Fruit fly (Drosophila melanogaster) whole organism, embryonic: ENCODE results near the gene 7B2.
A peak's percentile ranks its signal among the peaks of the same experiment; 100 is the strongest.

Experiments used
- Atf6 ChIP-seq: fragments of 200-800 bp; sonication (Bioruptor generic); IDR thresholded peaks from 2 replicates; pipeline ENCODE4 v1.3.6; 2022; ENCODE audit warnings: missing biosample characterization, missing genetic modification characterization
- CG10147 ChIP-seq: fragments of 200-800 bp; sonication (Bioruptor generic); optimal IDR thresholded peaks from 2 replicates; lab custom pipeline; 2019; ENCODE audit warnings: missing biosample characterization, mild to moderate bottlenecking, missing genetic modification characterization, moderate library complexity
- CG10979 ChIP-seq: fragments of 200-800 bp; sonication (Bioruptor generic); optimal IDR thresholded peaks from 2 replicates; lab custom pipeline; 2018; ENCODE audit warnings: missing biosample characterization, mild to moderate bottlenecking, missing genetic modification characterization, moderate library complexity
- CG12236 ChIP-seq: fragments of 200-800 bp; sonication (Bioruptor generic); optimal IDR thresholded peaks from 2 replicates; lab custom pipeline; 2016; ENCODE audit warnings: missing biosample characterization, missing genetic modification characterization
- CG12299 ChIP-seq: fragments of 200-800 bp; sonication (Bioruptor generic); optimal IDR thresholded peaks from 2 replicates; lab custom pipeline; 2018; ENCODE audit warnings: missing biosample characterization, mild to moderate bottlenecking, missing genetic modification characterization
- CG1233 ChIP-seq: fragments of 200-800 bp; sonication (Bioruptor generic); optimal IDR thresholded peaks from 4 replicates; lab custom pipeline; 2018; ENCODE audit warnings: missing biosample characterization, mild to moderate bottlenecking, missing genetic modification characterization
- CG12942 ChIP-seq: fragments of 200-800 bp; sonication (Bioruptor generic); optimal IDR thresholded peaks from 3 replicates; lab custom pipeline; 2016; ENCODE audit warnings: missing biosample characterization, missing genetic modification characterization
- CG13424 ChIP-seq: fragments of 200-800 bp; sonication (Bioruptor generic); optimal IDR thresholded peaks from 2 replicates; lab custom pipeline; 2019; ENCODE audit warnings: missing biosample characterization, mild to moderate bottlenecking, missing genetic modification characterization, moderate library complexity
- CG14860 ChIP-seq: fragments of 200-800 bp; sonication (Bioruptor generic); IDR thresholded peaks from 3 replicates; pipeline ENCODE4 v1.3.6; 2022; ENCODE audit warnings: missing biosample characterization, missing genetic modification characterization; ENCODE audit not compliant: partially characterized antibody
- CG1832 ChIP-seq: fragments of 200-800 bp; sonication (Bioruptor generic); optimal IDR thresholded peaks from 2 replicates; lab custom pipeline; 2017; ENCODE audit warnings: missing biosample characterization, mild to moderate bottlenecking, missing genetic modification characterization, inconsistent platforms
- CG2875 ChIP-seq: fragments of 200-800 bp; sonication (Bioruptor generic); optimal IDR thresholded peaks from 2 replicates; lab custom pipeline; 2017; ENCODE audit warnings: missing biosample characterization, mild to moderate bottlenecking, missing genetic modification characterization, missing genetic modification reagents
- CG30403 ChIP-seq: fragments of 200-800 bp; sonication (Bioruptor generic); optimal IDR thresholded peaks from 3 replicates; lab custom pipeline; 2016; ENCODE audit warnings: missing biosample characterization, missing genetic modification characterization
- CG30431 ChIP-seq: fragments of 200-800 bp; sonication (Bioruptor generic); optimal IDR thresholded peaks from 2 replicates; lab custom pipeline; 2017; ENCODE audit warnings: missing biosample characterization, missing genetic modification characterization
- CG3065 ChIP-seq: fragments of 200-800 bp; sonication (Bioruptor generic); optimal IDR thresholded peaks from 2 replicates; lab custom pipeline; 2016; ENCODE audit warnings: missing biosample characterization, missing genetic modification characterization
- CG34224 ChIP-seq: fragments of 200-800 bp; sonication (Bioruptor generic); IDR thresholded peaks from 3 replicates; pipeline ENCODE4 v1.3.6; 2022; ENCODE audit warnings: missing biosample characterization, missing genetic modification characterization; ENCODE audit not compliant: partially characterized antibody
- CG4730 ChIP-seq: fragments of 200-800 bp; sonication (Bioruptor generic); IDR thresholded peaks from 2 replicates; pipeline ENCODE4 v1.3.6; 2022; ENCODE audit warnings: missing biosample characterization, missing genetic modification characterization
- CG5180 ChIP-seq: fragments of 200-800 bp; sonication (Bioruptor generic); optimal IDR thresholded peaks from 3 replicates; lab custom pipeline; 2017; ENCODE audit warnings: missing biosample characterization, missing genetic modification characterization, mild to moderate bottlenecking, moderate library complexity, missing genetic modification reagents
- CG7357 ChIP-seq: fragments of 200-800 bp; sonication (Bioruptor generic); IDR thresholded peaks from 3 replicates; pipeline ENCODE4 v1.3.6; 2022; ENCODE audit warnings: missing biosample characterization, missing genetic modification characterization
- CG8924 ChIP-seq: fragments of 200-800 bp; optimal IDR thresholded peaks from 3 replicates; lab custom pipeline; 2019; ENCODE audit warnings: missing biosample characterization, mild to moderate bottlenecking, missing genetic modification characterization, moderate library complexity
- CG9876 ChIP-seq: fragments of 200-800 bp; sonication (Bioruptor generic); optimal IDR thresholded peaks from 2 replicates; lab custom pipeline; 2016; ENCODE audit warnings: missing biosample characterization, missing genetic modification characterization
- Chrac-16 ChIP-seq: fragments of 200-800 bp; sonication (Bioruptor generic); optimal IDR thresholded peaks from 3 replicates; lab custom pipeline; 2016; ENCODE audit warnings: missing biosample characterization, missing genetic modification characterization
- Fer3 ChIP-seq: fragments of 200-800 bp; sonication (Bioruptor generic); optimal IDR thresholded peaks from 2 replicates; lab custom pipeline; 2018; ENCODE audit warnings: missing biosample characterization, mild to moderate bottlenecking, missing genetic modification characterization, moderate library complexity
- Max ChIP-seq: fragments of 200-800 bp; sonication (Bioruptor generic); optimal IDR thresholded peaks from 2 replicates; lab custom pipeline; 2016; ENCODE audit warnings: missing biosample characterization, mild to moderate bottlenecking, missing genetic modification characterization
- Mrtf ChIP-seq: fragments of 200-800 bp; sonication (Bioruptor generic); IDR thresholded peaks from 3 replicates; pipeline ENCODE4 v1.3.6; 2022; ENCODE audit warnings: missing biosample characterization, missing genetic modification characterization
- Nf-YA ChIP-seq: fragments of 200-800 bp; sonication (Bioruptor generic); IDR thresholded peaks from 2 replicates; pipeline ENCODE4 v1.3.6; 2022; ENCODE audit warnings: missing biosample characterization, missing genetic modification characterization
- Ravus ChIP-seq: fragments of 200-800 bp; sonication (Bioruptor generic); IDR thresholded peaks from 2 replicates; pipeline ENCODE4 v1.3.6; 2022; ENCODE audit warnings: missing biosample characterization, missing genetic modification characterization
- Scr ChIP-seq: fragments of 200-800 bp; sonication (Bioruptor generic); IDR thresholded peaks from 2 replicates; pipeline ENCODE4 v1.3.6; 2022; ENCODE audit warnings: missing biosample characterization, missing genetic modification characterization; ENCODE audit not compliant: partially characterized antibody
- Sry-β ChIP-seq: fragments of 200-800 bp; sonication (Bioruptor generic); optimal IDR thresholded peaks from 2 replicates; lab custom pipeline; 2018; ENCODE audit warnings: missing biosample characterization, mild to moderate bottlenecking, missing genetic modification characterization, moderate library complexity
- TFAM ChIP-seq: fragments of 200-800 bp; sonication (Bioruptor generic); optimal IDR thresholded peaks from 2 replicates; lab custom pipeline; 2017; ENCODE audit warnings: missing biosample characterization, missing genetic modification characterization, inconsistent platforms
- ase ChIP-seq: fragments of 200-800 bp; sonication (Bioruptor generic); IDR thresholded peaks from 3 replicates; pipeline ENCODE4 v1.3.6; 2022; ENCODE audit warnings: missing biosample characterization, missing genetic modification characterization
- br ChIP-seq: fragments of >200 bp; optimal IDR thresholded peaks from 2 replicates; lab custom pipeline; 2017
- disco-r ChIP-seq: fragments of 200-800 bp; sonication (Bioruptor generic); optimal IDR thresholded peaks from 2 replicates; lab custom pipeline; 2016; ENCODE audit warnings: missing biosample characterization, missing genetic modification characterization
- dm ChIP-seq: fragments of 200-800 bp; sonication (Bioruptor generic); optimal IDR thresholded peaks from 3 replicates; lab custom pipeline; 2016; ENCODE audit warnings: missing biosample characterization, missing genetic modification characterization
- dpn ChIP-seq, 2 experiments: fragments of 200-800 bp; sonication (Bioruptor generic); optimal IDR thresholded peaks; 3 replicates each; lab custom pipeline; 2016; ENCODE audit warnings: missing biosample characterization in 2 of 2, missing genetic modification characterization in 2 of 2
- exex ChIP-seq: fragments of 200-800 bp; sonication (Bioruptor generic); optimal IDR thresholded peaks from 4 replicates; lab custom pipeline; 2018; ENCODE audit warnings: missing biosample characterization, mild to moderate bottlenecking, missing genetic modification characterization, moderate library complexity
- fd96Cb ChIP-seq: fragments of 200-800 bp; sonication (Bioruptor generic); optimal IDR thresholded peaks from 2 replicates; lab custom pipeline; 2018; ENCODE audit warnings: missing biosample characterization, mild to moderate bottlenecking, missing genetic modification characterization, moderate library complexity
- insv ChIP-seq, 2 experiments: fragments of 200-800 bp; sonication (Bioruptor generic); optimal IDR thresholded peaks; 3 replicates each; lab custom pipeline; 2016 to 2018; ENCODE audit warnings: missing biosample characterization in 2 of 2, missing genetic modification characterization in 2 of 2
- lbe ChIP-seq: fragments of 200-800 bp; sonication (Bioruptor generic); optimal IDR thresholded peaks from 2 replicates; lab custom pipeline; 2016; ENCODE audit warnings: missing biosample characterization, mild to moderate bottlenecking, missing genetic modification characterization
- lilli ChIP-seq: fragments of 200-800 bp; sonication (Bioruptor generic); optimal IDR thresholded peaks from 3 replicates; lab custom pipeline; 2016; ENCODE audit warnings: missing biosample characterization, missing genetic modification characterization
- mam ChIP-seq: fragments of 200-800 bp; sonication (Bioruptor generic); optimal IDR thresholded peaks from 3 replicates; lab custom pipeline; 2016; ENCODE audit warnings: missing biosample characterization, missing genetic modification characterization
- pan ChIP-seq, 4 experiments: fragments of >200 bp in 3 of 4; fragments of 200-800 bp in 1 of 4; sonication (Bioruptor generic) in 1 of 4; optimal IDR thresholded peaks in 3 of 4; IDR thresholded peaks in 1 of 4; 2 replicates each; pipeline versions ENCODE4 v1.3.6 to Lab custom; 2017 to 2022; ENCODE audit warnings: missing biosample characterization in 2 of 4, missing genetic modification characterization in 2 of 4, mixed read lengths in 1 of 4
- pros ChIP-seq: fragments of 200-800 bp; sonication (Bioruptor generic); optimal IDR thresholded peaks from 3 replicates; lab custom pipeline; 2019; ENCODE audit warnings: missing biosample characterization, mild to moderate bottlenecking, missing genetic modification characterization, moderate library complexity
- ranshi ChIP-seq: fragments of 200-800 bp; sonication (Bioruptor generic); IDR thresholded peaks from 2 replicates; pipeline ENCODE4 v1.3.6; 2022; ENCODE audit warnings: missing biosample characterization, missing genetic modification characterization
- rib ChIP-seq: fragments of 200-800 bp; sonication (Bioruptor generic); IDR thresholded peaks from 2 replicates; pipeline ENCODE4 v1.3.6; 2022; ENCODE audit warnings: missing biosample characterization, missing genetic modification characterization
- sima ChIP-seq: fragments of 200-800 bp; sonication (Bioruptor generic); optimal IDR thresholded peaks from 2 replicates; lab custom pipeline; 2016; ENCODE audit warnings: missing biosample characterization, missing genetic modification characterization
- slou ChIP-seq: fragments of 200-800 bp; sonication (Bioruptor generic); optimal IDR thresholded peaks from 3 replicates; lab custom pipeline; 2016; ENCODE audit warnings: missing biosample characterization, missing genetic modification characterization
- so ChIP-seq: fragments of 200-800 bp; sonication (Bioruptor generic); IDR thresholded peaks from 3 replicates; pipeline ENCODE4 v1.3.6; 2022; ENCODE audit warnings: missing biosample characterization, missing genetic modification characterization
- vnd ChIP-seq: fragments of 200-800 bp; sonication (Bioruptor generic); IDR thresholded peaks from 3 replicates; pipeline ENCODE4 v1.3.6; 2022; ENCODE audit warnings: missing biosample characterization, missing genetic modification characterization; ENCODE audit not compliant: partially characterized antibody
- zf30C ChIP-seq: fragments of 200-800 bp; sonication (Bioruptor generic); optimal IDR thresholded peaks from 3 replicates; lab custom pipeline; 2018; ENCODE audit warnings: missing biosample characterization, mild to moderate bottlenecking, missing genetic modification characterization
- zfh2 ChIP-seq: fragments of 200-800 bp; sonication (Bioruptor generic); optimal IDR thresholded peaks from 2 replicates; lab custom pipeline; 2016; ENCODE audit warnings: missing biosample characterization, missing genetic modification characterization

Gene 7B2

dm6 chr3R:5368170-5368781, 8.3 kb upstream of the 7B2 start, which contains the start of gene Cerk (continued):
- TF ChIP-seq CG12299 (no peak), CG9876 (GFP tag; lab: Kevin White, UChicago) (peak; percentile 62), CG3065 (GFP tag; lab: Kevin White, UChicago) (no peak), TFAM (GFP tag; lab: Kevin White, UChicago) (no peak), CG1832 (GFP tag; lab: Kevin White, UChicago) (no peak), vnd (GFP tag; lab: Robert Waterston, UW) (no peak), zfh2 (peak; percentile 36), CG12236 (no peak), CG30431 (no peak), CG14860 (GFP tag; lab: Robert Waterston, UW) (no peak), insv (GFP tag; optimal IDR thresholded peaks at IDR 0.05; lab: Kevin White, UChicago) (no peak), mam (GFP tag; lab: Kevin White, UChicago) (peak; percentile 67), Max (GFP tag; lab: Kevin White, UChicago) (no peak), Ravus (GFP tag; lab: Robert Waterston, UW) (no peak), disco-r (GFP tag; lab: Kevin White, UChicago) (no peak), Mrtf (GFP tag; lab: Robert Waterston, UW) (0 out of 3 replicates have a peak, but pooled peaks have one; percentile 21), exex (tag; lab: Kevin White, UChicago) (no peak), CG7357 (GFP tag; lab: Robert Waterston, UW) (0 out of 3 replicates have a peak, but pooled peaks have one; percentile 22), Nf-YA (GFP tag; lab: Robert Waterston, UW) (no peak), CG8924 (tag; lab: Kevin White, UChicago) (no peak), fd96Cb (no peak), br (lab: Kevin White, UChicago) (no peak), lilli (GFP tag; lab: Kevin White, UChicago) (peak; percentile 50), ranshi (0 out of 2 replicates have a peak, but pooled peaks have one; percentile 10), lbe (GFP tag; lab: Kevin White, UChicago) (no peak), sima (GFP tag; lab: Kevin White, UChicago) (no peak), pros (GFP tag; lab: Kevin White, UChicago) (no peak), Fer3 (tag; lab: Kevin White, UChicago) (peak; percentile 36), CG2875 (GFP tag; lab: Kevin White, UChicago) (no peak), CG34224 (no peak), Scr (GFP tag; lab: Robert Waterston, UW) (peak; percentile 55), CG1233 (GFP tag; lab: Kevin White, UChicago) (peak; percentile 13), CG4730 (GFP tag; lab: Robert Waterston, UW) (no peak), Chrac-16 (GFP tag; lab: Kevin White, UChicago) (peak; percentile 43), Sry-β (GFP tag; lab: Kevin White, UChicago) (peak; percentile 56), CG5180 (GFP tag; lab: Kevin White, UChicago) (no peak), zf30C (GFP tag; lab: Kevin White, UChicago) (no peak), pan (optimal IDR thresholded peaks at IDR 0.05; lab: Kevin White, UChicago) (no peak), pan (GFP tag; optimal IDR thresholded peaks at IDR 0.05 in 1 of 2, IDR thresholded peaks at IDR 0.05 in 1 of 2) (peak in 1 of 2 experiments; percentile 23), ase (GFP tag; lab: Robert Waterston, UW) (no peak), CG13424 (tag; lab: Kevin White, UChicago) (peak; percentile 34), so (GFP tag; lab: Robert Waterston, UW) (no peak; the same call in 2 of the 3 replicates), rib (no peak), slou (GFP tag; lab: Kevin White, UChicago) (no peak), CG12942 (GFP tag; lab: Kevin White, UChicago) (peak; percentile 17), dpn (GFP tag; optimal IDR thresholded peaks at IDR 0.05; lab: Kevin White, UChicago) (peak; percentile 47 to 67), Atf6 (GFP tag; lab: Robert Waterston, UW) (no peak), dm (GFP tag; lab: Kevin White, UChicago) (peak; percentile 57), CG30403 (GFP tag; lab: Kevin White, UChicago) (peak; percentile 54), CG10147 (GFP tag; lab: Kevin White, UChicago) (no peak), CG10979 (tag; lab: Kevin White, UChicago) (peak; percentile 6)
